Fruit fly (Drosophila melanogaster) Kc167 (cell line): ENCODE data around the gene indra.

Experiments used
- h ChIP-seq: fragments of >200 bp; optimal IDR thresholded peaks from 3 replicates; lab custom pipeline; 2018; ENCODE audit warnings: missing external identifiers
- insv ChIP-seq: fragments of >200 bp; optimal IDR thresholded peaks from 3 replicates; lab custom pipeline; 2018; ENCODE audit warnings: missing external identifiers

- TF ChIP-seq h (lab: Kevin White, UChicago) = no peak
- TF ChIP-seq insv = no peak
Observed at dm6 chr3L:1335989-1336961, 5.9 kb downstream of the indra start.
